Fruit fly (Drosophila melanogaster) whole organism, pupa: ENCODE measurements around the gene Rab1.

Experiments
- CG10348 ChIP-seq: fragments of 200-800 bp; sonication (Bioruptor generic); IDR thresholded peaks from 2 replicates; pipeline ENCODE4 v1.3.6; 2022; ENCODE audit warnings: missing biosample characterization, missing genetic modification characterization
- CG12605 ChIP-seq: fragments of 200-800 bp; sonication (Bioruptor generic); IDR thresholded peaks from 2 replicates; pipeline ENCODE4 v1.3.6; 2022; ENCODE audit warnings: missing biosample characterization, missing genetic modification characterization
- CG15710 ChIP-seq: fragments of 200-800 bp; sonication (Bioruptor generic); optimal IDR thresholded peaks from 2 replicates; lab custom pipeline; 2018; ENCODE audit warnings: missing biosample characterization, mild to moderate bottlenecking, missing genetic modification characterization, moderate library complexity
- CG32121 ChIP-seq: fragments of 200-800 bp; sonication (Bioruptor generic); IDR thresholded peaks from 2 replicates; pipeline ENCODE4 v1.3.6; 2022; ENCODE audit warnings: missing biosample characterization, missing genetic modification characterization
- CG4496 ChIP-seq: fragments of 200-800 bp; sonication (Bioruptor generic); IDR thresholded peaks from 3 replicates; pipeline ENCODE4 v1.3.6; 2022; ENCODE audit warnings: missing biosample characterization, missing genetic modification characterization
- CG8301 ChIP-seq: fragments of 200-800 bp; sonication (Bioruptor generic); optimal IDR thresholded peaks from 2 replicates; lab custom pipeline; 2018; ENCODE audit warnings: missing biosample characterization, mild to moderate bottlenecking, missing genetic modification characterization
- CG9948 ChIP-seq: fragments of 200-800 bp; sonication (Bioruptor generic); optimal IDR thresholded peaks from 2 replicates; lab custom pipeline; 2018; ENCODE audit warnings: missing biosample characterization, mild to moderate bottlenecking, missing genetic modification characterization, moderate library complexity
- EcR ChIP-seq: fragments of 200-800 bp; sonication (Bioruptor generic); optimal IDR thresholded peaks from 3 replicates; lab custom pipeline; 2019; ENCODE audit warnings: missing biosample characterization, missing genetic modification characterization, mild to moderate bottlenecking, moderate library complexity, missing genetic modification reagents
- Pif1B ChIP-seq: fragments of 200-800 bp; sonication (Bioruptor generic); optimal IDR thresholded peaks from 3 replicates; lab custom pipeline; 2016; ENCODE audit warnings: missing biosample characterization, missing genetic modification characterization
- Snoo ChIP-seq: fragments of 200-800 bp; sonication (Bioruptor generic); optimal IDR thresholded peaks from 3 replicates; lab custom pipeline; 2017; ENCODE audit warnings: missing biosample characterization, mild to moderate bottlenecking, missing genetic modification characterization, inconsistent platforms
- fd96Ca ChIP-seq: fragments of 200-800 bp; sonication (Bioruptor generic); IDR thresholded peaks from 3 replicates; pipeline ENCODE4 v1.3.6; 2022; ENCODE audit warnings: missing biosample characterization, missing genetic modification characterization

DNA sequence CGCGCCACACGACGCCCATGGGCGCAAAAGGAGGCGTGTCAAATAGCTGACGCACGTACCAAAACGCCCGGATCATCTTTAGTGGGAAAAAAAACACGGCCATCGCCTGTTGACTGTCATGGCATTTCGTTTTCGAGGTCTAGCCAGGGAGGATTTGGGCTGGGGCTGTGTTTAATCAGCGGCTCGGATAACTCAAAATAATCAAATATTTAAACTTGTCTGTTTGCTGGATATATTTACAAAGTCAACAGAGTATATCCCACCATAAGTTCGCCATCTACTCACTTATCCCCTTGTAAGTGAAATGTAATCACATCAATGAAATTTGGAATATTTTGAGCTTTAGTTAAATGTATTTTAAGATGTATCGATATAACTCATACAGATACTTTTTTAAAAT is 8.1 kb downstream of the Rab1 start:
- TF ChIP-seq CG9948 (tag; lab: Kevin White, UChicago) (no peak), CG4496 (GFP tag; lab: Robert Waterston, UW) (no peak), CG12605 (no peak), CG15710 (tag; lab: Kevin White, UChicago) (no peak), Pif1B (no peak), CG10348 (no peak), EcR (GFP tag; lab: Kevin White, UChicago) (no peak), CG32121 (GFP tag; lab: Robert Waterston, UW) (no peak), fd96Ca (GFP tag; lab: Robert Waterston, UW) (no peak), CG8301 (no peak), Snoo (tag; lab: Kevin White, UChicago) (no peak)
